Worm (Caenorhabditis elegans) whole organism, L3 larva: ENCODE data around the gene irld-63.

Source experiments
- R02D3.7 ChIP-seq: fragments of 150-350 bp; optimal IDR thresholded peaks from 2 replicates; lab custom pipeline; 2014; ENCODE audit warnings: missing biosample characterization, missing genetic modification characterization
- elt-2 ChIP-seq: sonication (generic microtip); optimal IDR thresholded peaks from 2 replicates; lab custom pipeline; 2016; ENCODE audit warnings: missing genetic modification reagents, mild to moderate bottlenecking, missing genetic modification characterization, missing compliant biosample characterization
- fkh-10 ChIP-seq: sonication (generic microtip); optimal IDR thresholded peaks from 2 replicates; lab custom pipeline; 2017; ENCODE audit warnings: missing biosample characterization, missing genetic modification reagents, missing genetic modification characterization
- lin-15B ChIP-seq: fragments of 150-350 bp; optimal IDR thresholded peaks from 2 replicates; lab custom pipeline; 2014; ENCODE audit warnings: missing biosample characterization, missing genetic modification characterization
- lin-39 ChIP-seq: fragments of 150-350 bp; optimal IDR thresholded peaks from 2 replicates; lab custom pipeline; 2018; ENCODE audit warnings: missing biosample characterization, missing genetic modification reagents, missing genetic modification characterization
- nhr-12 ChIP-seq: fragments of 150-350 bp; optimal IDR thresholded peaks from 2 replicates; lab custom pipeline; 2014; ENCODE audit warnings: missing biosample characterization, missing genetic modification characterization
- nhr-25 ChIP-seq: sonication (generic microtip); optimal IDR thresholded peaks from 2 replicates; lab custom pipeline; 2017; ENCODE audit warnings: missing biosample characterization, missing genetic modification characterization
- nhr-76 ChIP-seq: fragments of 150-350 bp; sonication (generic microtip); optimal IDR thresholded peaks from 5 replicates; lab custom pipeline; 2014; ENCODE audit warnings: missing biosample characterization, missing genetic modification characterization

DNA sequence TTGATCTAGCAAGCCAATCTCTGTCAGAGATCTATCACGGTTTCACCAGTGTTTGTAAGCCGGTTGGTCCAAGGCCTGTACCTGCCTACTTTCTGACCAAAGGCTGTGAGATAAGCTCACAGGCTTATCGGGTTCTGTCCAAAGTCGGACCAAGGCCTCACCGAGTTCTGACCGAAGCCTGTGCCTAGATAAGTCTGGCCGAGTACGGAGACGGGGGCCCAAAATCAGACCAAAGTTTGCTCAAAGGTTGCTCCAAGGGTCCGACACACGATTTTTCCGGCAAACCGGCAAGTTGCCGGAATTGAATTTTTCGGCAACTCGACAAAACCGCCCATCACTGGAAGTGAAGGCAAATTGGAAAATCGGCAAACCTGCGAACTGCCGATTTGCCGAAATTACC lies 1.0 kb downstream of the irld-63 start:
- TF ChIP-seq lin-39 (tag; lab: Kevin White, UChicago) (no peak), fkh-10 (GFP tag; lab: Kevin White, UChicago) (no peak), lin-15B (no peak), elt-2 (tag; lab: Kevin White, UChicago) (no peak), R02D3.7 (tag; lab: Kevin White, UChicago) (no peak), nhr-25 (no peak), nhr-12 (tag; lab: Kevin White, UChicago) (no peak), nhr-76 (tag; lab: Kevin White, UChicago) (no peak)
